Worm (Caenorhabditis elegans) whole organism, L2 larva: ENCODE measurements around the gene D2024.1.
A peak's percentile ranks its signal among the peaks of the same experiment; 100 is the strongest.

Experiments
- C34F6.9 ChIP-seq: fragments of 150-350 bp; optimal IDR thresholded peaks from 2 replicates; lab custom pipeline; 2014; ENCODE audit warnings: missing biosample characterization, missing genetic modification characterization
- F13H6.1 ChIP-seq: sonication (generic microtip); optimal IDR thresholded peaks from 2 replicates; lab custom pipeline; 2016; ENCODE audit warnings: missing genetic modification characterization, missing compliant biosample characterization
- R02D3.7 ChIP-seq: fragments of 150-350 bp; optimal IDR thresholded peaks from 2 replicates; lab custom pipeline; 2014; ENCODE audit warnings: missing biosample characterization, missing genetic modification characterization
- Y55F3AM.14 ChIP-seq: fragments of 200-800 bp; sonication (Bioruptor generic); optimal IDR thresholded peaks from 2 replicates; lab custom pipeline; 2018; ENCODE audit warnings: mild to moderate bottlenecking, missing genetic modification characterization, missing compliant biosample characterization
- ZK546.5 ChIP-seq: sonication (generic microtip); optimal IDR thresholded peaks from 2 replicates; lab custom pipeline; 2017; ENCODE audit warnings: missing biosample characterization, missing genetic modification characterization
- alr-1 ChIP-seq: fragments of 150-350 bp; optimal IDR thresholded peaks from 2 replicates; lab custom pipeline; 2014; ENCODE audit warnings: missing biosample characterization, missing genetic modification characterization
- aly-2 ChIP-seq: fragments of 150-350 bp; optimal IDR thresholded peaks from 2 replicates; lab custom pipeline; 2014; ENCODE audit warnings: missing biosample characterization, missing genetic modification characterization
- ama-1 ChIP-seq: fragments of 150-350 bp; optimal IDR thresholded peaks from 2 replicates; lab custom pipeline; 2018; ENCODE audit warnings: inconsistent platforms
- blmp-1 ChIP-seq: sonication (generic microtip); optimal IDR thresholded peaks from 2 replicates; lab custom pipeline; 2017; ENCODE audit warnings: missing genetic modification characterization, mild to moderate bottlenecking, missing compliant biosample characterization, antibody characterized with exemption, moderate library complexity; ENCODE audit not compliant: insufficient read depth
- ceh-16 ChIP-seq: fragments of 150-350 bp; optimal IDR thresholded peaks from 2 replicates; lab custom pipeline; 2014; ENCODE audit warnings: missing biosample characterization, missing genetic modification characterization
- ceh-82 ChIP-seq: fragments of 150-350 bp; optimal IDR thresholded peaks from 2 replicates; lab custom pipeline; 2014; ENCODE audit warnings: missing biosample characterization, missing genetic modification characterization
- crh-2 ChIP-seq: sonication (generic microtip); optimal IDR thresholded peaks from 2 replicates; lab custom pipeline; 2017; ENCODE audit warnings: missing biosample characterization, missing genetic modification characterization
- dmd-4 ChIP-seq: sonication (generic microtip); optimal IDR thresholded peaks from 2 replicates; lab custom pipeline; 2017; ENCODE audit warnings: missing biosample characterization, missing genetic modification characterization
- egl-27 ChIP-seq: sonication (generic microtip); optimal IDR thresholded peaks from 3 replicates; lab custom pipeline; 2017; ENCODE audit warnings: missing biosample characterization, missing genetic modification reagents, missing genetic modification characterization
- elt-1 ChIP-seq: fragments of 150-350 bp; optimal IDR thresholded peaks from 2 replicates; lab custom pipeline; 2014; ENCODE audit warnings: missing biosample characterization, missing genetic modification characterization
- elt-3 ChIP-seq: sonication (generic microtip); optimal IDR thresholded peaks from 2 replicates; lab custom pipeline; 2017; ENCODE audit warnings: missing biosample characterization, missing genetic modification characterization
- fos-1 ChIP-seq: fragments of 150-350 bp; optimal IDR thresholded peaks from 2 replicates; lab custom pipeline; 2014; ENCODE audit warnings: missing biosample characterization, missing genetic modification characterization
- gmeb-1 ChIP-seq: fragments of 150-350 bp; optimal IDR thresholded peaks from 2 replicates; lab custom pipeline; 2014; ENCODE audit warnings: missing biosample characterization, missing genetic modification characterization
- lin-11 ChIP-seq: fragments of 150-350 bp; sonication (generic microtip); optimal IDR thresholded peaks from 2 replicates; lab custom pipeline; 2014; ENCODE audit warnings: missing biosample characterization, missing genetic modification characterization, inconsistent platforms, mixed read lengths
- lin-13 ChIP-seq: fragments of 150-350 bp; optimal IDR thresholded peaks from 2 replicates; lab custom pipeline; 2014; ENCODE audit warnings: missing biosample characterization, missing genetic modification reagents, missing genetic modification characterization
- lin-39 ChIP-seq: fragments of 150-350 bp; optimal IDR thresholded peaks from 2 replicates; lab custom pipeline; 2014; ENCODE audit warnings: missing biosample characterization, missing genetic modification reagents, missing genetic modification characterization
- lsy-2 ChIP-seq, 2 experiments: fragments of 150-350 bp in 1 of 2; sonication (generic microtip) in 1 of 2; optimal IDR thresholded peaks; 2 replicates each; lab custom pipeline; 2014 to 2017; ENCODE audit warnings: missing biosample characterization in 2 of 2, missing genetic modification characterization in 2 of 2
- mab-5 ChIP-seq: fragments of 150-350 bp; optimal IDR thresholded peaks from 2 replicates; lab custom pipeline; 2014; ENCODE audit warnings: missing biosample characterization, missing genetic modification characterization
- mbf-1 ChIP-seq: sonication (generic microtip); optimal IDR thresholded peaks from 2 replicates; lab custom pipeline; 2017; ENCODE audit warnings: missing biosample characterization, missing genetic modification characterization
- mdl-1 ChIP-seq, 2 experiments: fragments of 150-350 bp in 1 of 2; sonication (generic microtip) in 1 of 2; optimal IDR thresholded peaks; 2 replicates each; lab custom pipeline; 2017; ENCODE audit warnings: missing biosample characterization in 2 of 2, missing genetic modification characterization in 2 of 2
- nhr-10 ChIP-seq: sonication (generic microtip); optimal IDR thresholded peaks from 2 replicates; lab custom pipeline; 2017; ENCODE audit warnings: missing biosample characterization, missing genetic modification characterization
- nhr-11 ChIP-seq: fragments of 150-350 bp; optimal IDR thresholded peaks from 2 replicates; lab custom pipeline; 2014; ENCODE audit warnings: missing biosample characterization, missing genetic modification characterization
- nhr-12 ChIP-seq: fragments of 150-350 bp; optimal IDR thresholded peaks from 2 replicates; lab custom pipeline; 2014; ENCODE audit warnings: missing biosample characterization, missing genetic modification characterization
- nhr-129 ChIP-seq: fragments of 150-350 bp; optimal IDR thresholded peaks from 2 replicates; lab custom pipeline; 2014; ENCODE audit warnings: missing biosample characterization, missing genetic modification characterization
- nhr-21 ChIP-seq: fragments of 150-350 bp; optimal IDR thresholded peaks from 2 replicates; lab custom pipeline; 2014; ENCODE audit warnings: missing biosample characterization, missing genetic modification characterization
- nhr-23 ChIP-seq: fragments of 150-350 bp; optimal IDR thresholded peaks from 2 replicates; lab custom pipeline; 2014; ENCODE audit warnings: missing biosample characterization, missing genetic modification reagents, missing genetic modification characterization
- nhr-237 ChIP-seq: fragments of 150-350 bp; optimal IDR thresholded peaks from 2 replicates; lab custom pipeline; 2014; ENCODE audit warnings: missing biosample characterization, missing genetic modification characterization
- nhr-25 ChIP-seq: fragments of 150-350 bp; sonication (generic microtip); optimal IDR thresholded peaks from 3 replicates; lab custom pipeline; 2014; ENCODE audit warnings: missing biosample characterization, missing genetic modification characterization
- nhr-6 ChIP-seq: fragments of 150-350 bp; optimal IDR thresholded peaks from 2 replicates; lab custom pipeline; 2014; ENCODE audit warnings: missing biosample characterization, missing genetic modification characterization
- nhr-77 ChIP-seq: fragments of 150-350 bp; optimal IDR thresholded peaks from 2 replicates; lab custom pipeline; 2014; ENCODE audit warnings: missing biosample characterization, missing genetic modification characterization
- peb-1 ChIP-seq: fragments of 150-350 bp; optimal IDR thresholded peaks from 2 replicates; lab custom pipeline; 2014; ENCODE audit warnings: missing biosample characterization, missing genetic modification characterization
- sem-4 ChIP-seq: fragments of 150-350 bp; optimal IDR thresholded peaks from 2 replicates; lab custom pipeline; 2014; ENCODE audit warnings: missing biosample characterization, missing genetic modification reagents, missing genetic modification characterization
- skn-1 ChIP-seq: sonication (generic microtip); optimal IDR thresholded peaks from 2 replicates; lab custom pipeline; 2017; ENCODE audit warnings: missing biosample characterization, missing genetic modification characterization
- sma-3 ChIP-seq: sonication (generic microtip); optimal IDR thresholded peaks from 2 replicates; lab custom pipeline; 2016; ENCODE audit warnings: missing genetic modification reagents, missing genetic modification characterization, missing compliant biosample characterization
- sma-9 ChIP-seq, 2 experiments: fragments of 150-350 bp in 1 of 2; sonication (generic microtip) in 1 of 2; optimal IDR thresholded peaks; 2 replicates each; lab custom pipeline; 2014 to 2016; ENCODE audit warnings: missing genetic modification characterization in 2 of 2, mild to moderate bottlenecking in 1 of 2, missing biosample characterization in 1 of 2, missing compliant biosample characterization in 1 of 2, missing genetic modification reagents in 1 of 2, moderate library complexity in 1 of 2
- snpc-4 ChIP-seq: fragments of 150-350 bp; optimal IDR thresholded peaks from 2 replicates; lab custom pipeline; 2014; ENCODE audit warnings: missing biosample characterization, missing genetic modification characterization
- unc-39 ChIP-seq: fragments of 150-350 bp; optimal IDR thresholded peaks from 2 replicates; lab custom pipeline; 2014; ENCODE audit warnings: missing biosample characterization, missing genetic modification characterization
- unc-55 ChIP-seq: fragments of 150-350 bp; sonication (generic microtip); optimal IDR thresholded peaks from 3 replicates; lab custom pipeline; 2014; ENCODE audit warnings: missing biosample characterization, missing genetic modification reagents, missing genetic modification characterization
- unc-62 ChIP-seq: fragments of 150-350 bp; optimal IDR thresholded peaks from 2 replicates; lab custom pipeline; 2014; ENCODE audit warnings: missing biosample characterization, missing genetic modification reagents, missing genetic modification characterization
- zag-1 ChIP-seq: fragments of 150-350 bp; optimal IDR thresholded peaks from 2 replicates; lab custom pipeline; 2014; ENCODE audit warnings: missing biosample characterization, missing genetic modification characterization
- ztf-1 ChIP-seq: fragments of 200-800 bp; sonication (Bioruptor generic); conservative IDR thresholded peaks from 2 replicates; pipeline ENCODE4 v1.3.6; 2022; ENCODE audit warnings: missing genetic modification characterization, missing compliant biosample characterization
- ztf-11 ChIP-seq: sonication (generic microtip); optimal IDR thresholded peaks from 2 replicates; lab custom pipeline; 2017; ENCODE audit warnings: missing biosample characterization, missing genetic modification characterization
- ztf-4 ChIP-seq: fragments of 150-350 bp; optimal IDR thresholded peaks from 2 replicates; lab custom pipeline; 2014; ENCODE audit warnings: missing biosample characterization, missing genetic modification characterization

D2024.1 gene

DNA sequence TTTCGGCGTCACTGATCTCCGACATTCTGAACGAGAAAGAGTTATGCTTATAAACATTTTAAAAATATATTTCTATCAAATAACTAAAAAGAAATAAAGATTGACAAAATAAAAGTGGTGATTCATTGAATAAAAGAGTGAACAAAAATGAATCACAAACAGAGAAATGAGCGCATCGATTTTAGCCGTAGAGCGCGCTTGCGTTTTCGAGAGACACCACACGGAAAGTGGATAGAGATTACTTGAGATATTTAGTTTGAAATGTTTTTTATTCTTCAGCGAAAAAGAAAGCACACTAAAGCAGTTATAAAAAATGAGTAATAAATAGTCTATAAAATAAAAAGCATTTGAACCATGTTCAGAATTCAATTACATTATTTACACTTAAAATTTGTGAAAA is 17.1 kb upstream of the D2024.1 start, which contains the start of gene cap-1:
cap-1 (minus strand) TSS at position 26 of the 400 bp plus-strand sequence.
- TF ChIP-seq ceh-82 (tag; lab: Kevin White, UChicago) (no peak), skn-1 (tag; lab: Kevin White, UChicago) (no peak), mbf-1 (no peak), nhr-237 (no peak), lin-39 (no peak), unc-39 (tag; lab: Kevin White, UChicago) (no peak), F13H6.1 (tag; lab: Kevin White, UChicago) (peak; percentile 24), lin-13 (GFP tag; lab: Kevin White, UChicago) (peak; percentile 75), ztf-1 (GFP tag; lab: Robert Waterston, UW) (no peak), nhr-12 (no peak), lsy-2 (tag; optimal IDR thresholded peaks at IDR 0.05; lab: Kevin White, UChicago) (peak; percentile 35 to 82), zag-1 (tag; lab: Kevin White, UChicago) (no peak), R02D3.7 (tag; lab: Kevin White, UChicago) (no peak), ztf-4 (no peak), sem-4 (tag; lab: Kevin White, UChicago) (peak; percentile 84), unc-55 (GFP tag; lab: Kevin White, UChicago) (peak; percentile 88), nhr-21 (tag; lab: Kevin White, UChicago) (peak; percentile 6), lin-11 (no peak), snpc-4 (tag; lab: Kevin White, UChicago) (peak; percentile 44), nhr-129 (peak; percentile 75), ZK546.5 (tag; lab: Kevin White, UChicago) (no peak), sma-3 (GFP tag; lab: Kevin White, UChicago) (peak; percentile 75), peb-1 (tag; lab: Kevin White, UChicago) (no peak), unc-62 (no peak), nhr-25 (tag; lab: Kevin White, UChicago) (peak; percentile 29), elt-1 (tag; lab: Kevin White, UChicago) (no peak), fos-1 (tag; lab: Kevin White, UChicago) (peak; percentile 99), egl-27 (tag; lab: Kevin White, UChicago) (no peak), nhr-6 (tag; lab: Kevin White, UChicago) (no peak), C34F6.9 (tag; lab: Kevin White, UChicago) (peak; percentile 92), crh-2 (peak; percentile 69), nhr-77 (no peak), ztf-11 (no peak), dmd-4 (tag; lab: Kevin White, UChicago) (no peak), gmeb-1 (peak; percentile 55), ceh-16 (tag; lab: Kevin White, UChicago) (no peak), nhr-11 (tag; lab: Kevin White, UChicago) (no peak), blmp-1 (tag; lab: Kevin White, UChicago) (no peak), sma-9 (GFP tag; optimal IDR thresholded peaks at IDR 0.05; lab: Kevin White, UChicago) (peak; percentile 66), sma-9 (tag; optimal IDR thresholded peaks at IDR 0.05; lab: Kevin White, UChicago) (no peak), nhr-10 (tag; lab: Kevin White, UChicago) (no peak), elt-3 (no peak), alr-1 (tag; lab: Kevin White, UChicago) (no peak), nhr-23 (tag; lab: Kevin White, UChicago) (no peak), mab-5 (peak; percentile 5), Y55F3AM.14 (GFP tag; lab: Kevin White, UChicago) (no peak), mdl-1 (tag; optimal IDR thresholded peaks at IDR 0.05; lab: Kevin White, UChicago) (no peak), aly-2 (tag; lab: Kevin White, UChicago) (no peak), ama-1 (lab: Kevin White, UChicago) (no peak)
